Worm (Caenorhabditis elegans) whole organism, late embryonic: ENCODE measurements around the gene tsen-54.

Experiments used
- C38D4.7 ChIP-seq: fragments of 200-800 bp; sonication (Bioruptor generic); optimal IDR thresholded peaks from 2 replicates; lab custom pipeline; 2018; ENCODE audit warnings: mild to moderate bottlenecking, missing genetic modification characterization, moderate library complexity, missing compliant biosample characterization
- F13H6.1 ChIP-seq: sonication (generic microtip); optimal IDR thresholded peaks from 2 replicates; lab custom pipeline; 2016; ENCODE audit warnings: missing genetic modification characterization, missing compliant biosample characterization
- Y22D7AL.16 ChIP-seq: sonication (generic microtip); optimal IDR thresholded peaks from 2 replicates; lab custom pipeline; 2016; ENCODE audit warnings: missing genetic modification characterization, missing compliant biosample characterization
- ama-1 ChIP-seq: fragments of 150-350 bp; optimal IDR thresholded peaks from 2 replicates; lab custom pipeline; 2014
- ceh-31 ChIP-seq: sonication (generic microtip); optimal IDR thresholded peaks from 2 replicates; lab custom pipeline; 2016; ENCODE audit warnings: missing genetic modification characterization, missing compliant biosample characterization
- ceh-34 ChIP-seq: sonication (generic microtip); optimal IDR thresholded peaks from 2 replicates; lab custom pipeline; 2016; ENCODE audit warnings: mild to moderate bottlenecking, missing genetic modification characterization, missing compliant biosample characterization
- ceh-45 ChIP-seq: fragments of 200-800 bp; sonication (Bioruptor generic); IDR thresholded peaks from 2 replicates; pipeline ENCODE4 v1.3.6; 2022; ENCODE audit warnings: missing genetic modification reagents, missing genetic modification characterization, missing compliant biosample characterization
- ceh-48 ChIP-seq: sonication (generic microtip); optimal IDR thresholded peaks from 2 replicates; lab custom pipeline; 2016; ENCODE audit warnings: missing genetic modification characterization, inconsistent platforms, missing compliant biosample characterization
- ceh-9 ChIP-seq: sonication (generic microtip); optimal IDR thresholded peaks from 2 replicates; lab custom pipeline; 2016; ENCODE audit warnings: mild to moderate bottlenecking, missing genetic modification characterization, inconsistent platforms, missing compliant biosample characterization
- che-1 ChIP-seq: sonication (generic microtip); optimal IDR thresholded peaks from 2 replicates; lab custom pipeline; 2016; ENCODE audit warnings: mild to moderate bottlenecking, missing genetic modification characterization, missing compliant biosample characterization
- dmd-4 ChIP-seq: sonication (generic microtip); optimal IDR thresholded peaks from 2 replicates; lab custom pipeline; 2016; ENCODE audit warnings: borderline replicate concordance, missing genetic modification characterization, missing compliant biosample characterization
- dve-1 ChIP-seq: sonication (generic microtip); optimal IDR thresholded peaks from 2 replicates; lab custom pipeline; 2017; ENCODE audit warnings: antibody characterized with exemption, mild to moderate bottlenecking, missing genetic modification characterization, missing compliant biosample characterization
- elt-4 ChIP-seq: sonication (generic microtip); optimal IDR thresholded peaks from 2 replicates; lab custom pipeline; 2016; ENCODE audit warnings: missing genetic modification characterization, missing compliant biosample characterization
- ets-4 ChIP-seq: sonication (generic microtip); optimal IDR thresholded peaks from 2 replicates; lab custom pipeline; 2016; ENCODE audit warnings: missing genetic modification characterization, missing compliant biosample characterization
- fax-1 ChIP-seq: sonication (generic microtip); optimal IDR thresholded peaks from 2 replicates; lab custom pipeline; 2016; ENCODE audit warnings: missing genotype, missing genetic modification characterization, missing compliant biosample characterization
- fkh-10 ChIP-seq: fragments of 150-350 bp; optimal IDR thresholded peaks from 2 replicates; lab custom pipeline; 2014; ENCODE audit warnings: missing biosample characterization, missing genetic modification reagents, missing genetic modification characterization
- fkh-6 ChIP-seq: sonication (generic microtip); optimal IDR thresholded peaks from 2 replicates; lab custom pipeline; 2016; ENCODE audit warnings: missing genetic modification characterization, missing compliant biosample characterization
- gmeb-2 ChIP-seq: sonication (generic microtip); optimal IDR thresholded peaks from 2 replicates; lab custom pipeline; 2016; ENCODE audit warnings: missing genetic modification characterization, inconsistent platforms, missing compliant biosample characterization
- hlh-13 ChIP-seq: fragments of 200-800 bp; sonication (Bioruptor generic); optimal IDR thresholded peaks from 2 replicates; lab custom pipeline; 2018; ENCODE audit warnings: mild to moderate bottlenecking, missing genetic modification characterization, missing compliant biosample characterization
- hlh-6 ChIP-seq: sonication (generic microtip); optimal IDR thresholded peaks from 2 replicates; lab custom pipeline; 2016; ENCODE audit warnings: missing genotype, missing genetic modification characterization, missing compliant biosample characterization
- hlh-8 ChIP-seq: sonication (generic microtip); optimal IDR thresholded peaks from 2 replicates; lab custom pipeline; 2016; ENCODE audit warnings: missing genotype, missing genetic modification characterization, missing compliant biosample characterization
- lim-6 ChIP-seq: sonication (generic microtip); optimal IDR thresholded peaks from 2 replicates; lab custom pipeline; 2016; ENCODE audit warnings: missing genetic modification characterization, missing compliant biosample characterization
- mec-3 ChIP-seq: sonication (generic microtip); optimal IDR thresholded peaks from 2 replicates; lab custom pipeline; 2016; ENCODE audit warnings: borderline replicate concordance, missing genetic modification characterization, missing compliant biosample characterization
- pha-2 ChIP-seq: sonication (generic microtip); optimal IDR thresholded peaks from 2 replicates; lab custom pipeline; 2017; ENCODE audit warnings: mild to moderate bottlenecking, missing genetic modification characterization, missing compliant biosample characterization
- ref-2 ChIP-seq: sonication (generic microtip); optimal IDR thresholded peaks from 2 replicates; lab custom pipeline; 2016; ENCODE audit warnings: missing genetic modification characterization, missing compliant biosample characterization
- sdc-2 ChIP-seq: sonication (generic microtip); optimal IDR thresholded peaks from 2 replicates; lab custom pipeline; 2016; ENCODE audit warnings: missing genotype, missing genetic modification characterization, missing compliant biosample characterization
- sox-2 ChIP-seq: fragments of 200-800 bp; sonication (Bioruptor generic); IDR thresholded peaks from 2 replicates; pipeline ENCODE4 v1.3.6; 2022; ENCODE audit warnings: missing genetic modification reagents, missing genetic modification characterization, missing compliant biosample characterization
- syd-9 ChIP-seq: sonication (generic microtip); optimal IDR thresholded peaks from 2 replicates; lab custom pipeline; 2016; ENCODE audit warnings: mild to moderate bottlenecking, missing genetic modification characterization, moderate library complexity, missing compliant biosample characterization
- tbx-2 ChIP-seq: sonication (generic microtip); optimal IDR thresholded peaks from 2 replicates; lab custom pipeline; 2016; ENCODE audit warnings: missing genetic modification characterization, missing compliant biosample characterization
- tbx-7 ChIP-seq: sonication (generic microtip); optimal IDR thresholded peaks from 2 replicates; lab custom pipeline; 2016; ENCODE audit warnings: missing genotype, missing genetic modification characterization, missing compliant biosample characterization
- unc-3 ChIP-seq, 2 experiments: fragments of 200-800 bp in 1 of 2; sonication (Bioruptor generic) in 1 of 2; sonication (generic microtip) in 1 of 2; conservative IDR thresholded peaks in 1 of 2; optimal IDR thresholded peaks in 1 of 2; 2 replicates each; pipeline versions ENCODE4 v1.3.6 to Lab custom; 2016 to 2022; ENCODE audit warnings: missing compliant biosample characterization in 2 of 2, missing genetic modification characterization in 2 of 2, missing genetic modification reagents in 1 of 2
- unc-55 ChIP-seq: sonication (generic microtip); optimal IDR thresholded peaks from 2 replicates; lab custom pipeline; 2017; ENCODE audit warnings: missing biosample characterization, missing genetic modification reagents, missing genetic modification characterization
- ztf-16 ChIP-seq: sonication (generic microtip); optimal IDR thresholded peaks from 2 replicates; lab custom pipeline; 2017; ENCODE audit warnings: missing genetic modification characterization, missing compliant biosample characterization

The tsen-54 gene

ce11 chrIV:1964057-1964456 lies 16.1 kb downstream of the tsen-54 start:
- TF ChIP-seq hlh-13 (GFP tag; lab: Kevin White, UChicago) (no peak), sdc-2 (tag; lab: Kevin White, UChicago) (no peak), lim-6 (tag; lab: Kevin White, UChicago) (no peak), C38D4.7 (GFP tag; lab: Kevin White, UChicago) (no peak), fkh-6 (no peak), fax-1 (tag; lab: Kevin White, UChicago) (no peak), pha-2 (tag; lab: Kevin White, UChicago) (no peak), hlh-8 (tag; lab: Kevin White, UChicago) (no peak), gmeb-2 (tag; lab: Kevin White, UChicago) (no peak), tbx-7 (no peak), ceh-48 (tag; lab: Kevin White, UChicago) (no peak), syd-9 (tag; lab: Kevin White, UChicago) (no peak), ref-2 (tag; lab: Kevin White, UChicago) (no peak), mec-3 (tag; lab: Kevin White, UChicago) (no peak)

- TF ChIP-seq sdc-2 (tag; lab: Kevin White, UChicago) (no peak), ceh-48 (tag; lab: Kevin White, UChicago) (peak; percentile 27)
Observed at ce11 chrIV:1965135-1965534, 17.1 kb downstream of the tsen-54 start, which contains the start of gene Y48A5A.1. Y48A5A.1 (plus strand) TSS chrIV:1965481.

- TF ChIP-seq ceh-48 (tag; lab: Kevin White, UChicago) (peak; percentile 20), elt-4 (no peak)
Observed at ce11 chrIV:1969353-1969752, 21.4 kb downstream of the tsen-54 start, which contains the start of gene Y48A5A.3. Y48A5A.3 (plus strand) TSS chrIV:1969737.

- TF ChIP-seq fax-1 (tag; lab: Kevin White, UChicago), result no peak
- no peak for TF ChIP-seq ceh-34 (tag; lab: Kevin White, UChicago)
- no peak for TF ChIP-seq dve-1 (tag; lab: Kevin White, UChicago)
- no peak for TF ChIP-seq ceh-9 (tag; lab: Kevin White, UChicago)
- TF ChIP-seq ceh-31 (tag; lab: Kevin White, UChicago), result no peak
- no peak for TF ChIP-seq ref-2 (tag; lab: Kevin White, UChicago)
- TF ChIP-seq unc-55 (GFP tag; lab: Kevin White, UChicago), result no peak
- TF ChIP-seq ztf-16 (tag; lab: Kevin White, UChicago), result no peak
- no peak for TF ChIP-seq ceh-45 (GFP tag; lab: Robert Waterston, UW)
- TF ChIP-seq Y22D7AL.16 (tag; lab: Kevin White, UChicago), result no peak
- TF ChIP-seq hlh-8 (tag; lab: Kevin White, UChicago), result no peak
- no peak for TF ChIP-seq tbx-7
- TF ChIP-seq sdc-2 (tag; lab: Kevin White, UChicago), result no peak
- TF ChIP-seq ama-1, result no peak
- no peak for TF ChIP-seq hlh-6 (tag; lab: Kevin White, UChicago)
- TF ChIP-seq tbx-2 (tag; lab: Kevin White, UChicago), result no peak
Observed at ce11 chrIV:1970158-1970557, 22.2 kb downstream of the tsen-54 start.

ce11 chrIV:1971078-1971477 lies 23.1 kb downstream of the tsen-54 start:
- TF ChIP-seq sox-2 (GFP tag; lab: Robert Waterston, UW) (no peak), F13H6.1 (tag; lab: Kevin White, UChicago) (no peak), ets-4 (no peak), dmd-4 (tag; lab: Kevin White, UChicago) (no peak), fax-1 (tag; lab: Kevin White, UChicago) (no peak), unc-3 (GFP tag; conservative IDR thresholded peaks at IDR 0.05; lab: Robert Waterston, UW) (no peak), unc-3 (tag; optimal IDR thresholded peaks at IDR 0.05; lab: Kevin White, UChicago) (no peak), fkh-10 (GFP tag; lab: Kevin White, UChicago) (no peak), elt-4 (no peak), che-1 (no peak)
